Fruit fly (Drosophila melanogaster) whole organism, embryonic: ENCODE data around the gene bark.
A peak's percentile ranks its signal among the peaks of the same experiment; 100 is the strongest.

Experiments
- Ada2b ChIP-seq: fragments of 200-800 bp; sonication (Bioruptor generic); IDR thresholded peaks from 2 replicates; pipeline ENCODE4 v1.3.6; 2022; ENCODE audit warnings: missing biosample characterization, missing genetic modification characterization
- Antp ChIP-seq: fragments of 200-800 bp; sonication (Bioruptor generic); optimal IDR thresholded peaks from 3 replicates; lab custom pipeline; 2016; ENCODE audit warnings: missing biosample characterization, missing genetic modification characterization
- Atf6 ChIP-seq: fragments of 200-800 bp; sonication (Bioruptor generic); IDR thresholded peaks from 2 replicates; pipeline ENCODE4 v1.3.6; 2022; ENCODE audit warnings: missing biosample characterization, missing genetic modification characterization
- Awh ChIP-seq: fragments of 200-800 bp; sonication (Bioruptor generic); IDR thresholded peaks from 2 replicates; pipeline ENCODE4, ENCODE4 v1.3.6; 2022; ENCODE audit warnings: missing biosample characterization, missing genetic modification characterization
- C15 ChIP-seq: fragments of 200-800 bp; sonication (Bioruptor generic); IDR thresholded peaks from 3 replicates; pipeline ENCODE4 v1.3.6; 2022; ENCODE audit warnings: missing biosample characterization, missing genetic modification characterization
- CG1024 ChIP-seq: fragments of 200-800 bp; sonication (Bioruptor generic); IDR thresholded peaks from 2 replicates; pipeline ENCODE4 v1.3.6; 2022; ENCODE audit warnings: missing biosample characterization, missing genetic modification characterization
- CG11456 ChIP-seq: fragments of 200-800 bp; sonication (Bioruptor generic); IDR thresholded peaks from 3 replicates; pipeline ENCODE4 v1.3.6; 2022; ENCODE audit warnings: missing biosample characterization, missing genetic modification characterization
- CG11504 ChIP-seq: fragments of 200-800 bp; sonication (Bioruptor generic); optimal IDR thresholded peaks from 3 replicates; lab custom pipeline; 2019; ENCODE audit warnings: missing biosample characterization, mild to moderate bottlenecking, missing genetic modification characterization, moderate library complexity
- CG1233 ChIP-seq: fragments of 200-800 bp; sonication (Bioruptor generic); optimal IDR thresholded peaks from 4 replicates; lab custom pipeline; 2018; ENCODE audit warnings: missing biosample characterization, mild to moderate bottlenecking, missing genetic modification characterization
- CG14667 ChIP-seq: fragments of 200-800 bp; sonication (Bioruptor generic); IDR thresholded peaks from 2 replicates; pipeline ENCODE4 v1.3.6; 2022; ENCODE audit warnings: missing biosample characterization, missing genetic modification characterization
- CG1647 ChIP-seq: fragments of 200-800 bp; sonication (Bioruptor generic); optimal IDR thresholded peaks from 3 replicates; lab custom pipeline; 2016; ENCODE audit warnings: missing biosample characterization, missing genetic modification characterization
- CG17359 ChIP-seq: fragments of 200-800 bp; sonication (Bioruptor generic); optimal IDR thresholded peaks from 3 replicates; lab custom pipeline; 2018; ENCODE audit warnings: missing biosample characterization, mild to moderate bottlenecking, missing genetic modification characterization, moderate library complexity
- CG18764 ChIP-seq: fragments of 200-800 bp; sonication (Bioruptor generic); optimal IDR thresholded peaks from 3 replicates; lab custom pipeline; 2016; ENCODE audit warnings: missing biosample characterization, missing genetic modification characterization
- CG30403 ChIP-seq: fragments of 200-800 bp; sonication (Bioruptor generic); optimal IDR thresholded peaks from 3 replicates; lab custom pipeline; 2016; ENCODE audit warnings: missing biosample characterization, missing genetic modification characterization
- CG31224 ChIP-seq: fragments of 200-800 bp; sonication (Bioruptor generic); IDR thresholded peaks from 2 replicates; pipeline ENCODE4 v1.3.6; 2022; ENCODE audit warnings: missing biosample characterization, missing genetic modification characterization
- CG34376 ChIP-seq: fragments of 200-800 bp; sonication (Bioruptor generic); optimal IDR thresholded peaks from 2 replicates; lab custom pipeline; 2018; ENCODE audit warnings: missing biosample characterization, mild to moderate bottlenecking, missing genetic modification characterization
- CG3847 ChIP-seq: fragments of 200-800 bp; sonication (Bioruptor generic); IDR thresholded peaks from 2 replicates; pipeline ENCODE4 v1.3.6; 2022; ENCODE audit warnings: missing biosample characterization, missing genetic modification characterization
- CG4282 ChIP-seq: fragments of 200-800 bp; sonication (Bioruptor generic); optimal IDR thresholded peaks from 2 replicates; lab custom pipeline; 2016; ENCODE audit warnings: missing biosample characterization, missing genetic modification characterization
- CG4707 ChIP-seq: fragments of 200-800 bp; sonication (Bioruptor generic); optimal IDR thresholded peaks from 2 replicates; lab custom pipeline; 2018; ENCODE audit warnings: missing biosample characterization, mild to moderate bottlenecking, missing genetic modification characterization, moderate library complexity
- CG4820 ChIP-seq: fragments of 200-800 bp; sonication (Bioruptor generic); optimal IDR thresholded peaks from 3 replicates; lab custom pipeline; 2016; ENCODE audit warnings: missing biosample characterization, missing genetic modification characterization
- CG5245 ChIP-seq: fragments of 200-800 bp; sonication (Bioruptor generic); optimal IDR thresholded peaks from 3 replicates; lab custom pipeline; 2016; ENCODE audit warnings: missing biosample characterization, missing genetic modification characterization
- CG6175 ChIP-seq: fragments of 200-800 bp; sonication (Bioruptor generic); IDR thresholded peaks from 3 replicates; pipeline ENCODE4 v1.3.6; 2022; ENCODE audit warnings: missing biosample characterization, missing genetic modification characterization
- CG6689 ChIP-seq: fragments of 200-800 bp; sonication (Bioruptor generic); IDR thresholded peaks from 2 replicates; pipeline ENCODE4 v1.3.6; 2022; ENCODE audit warnings: missing biosample characterization, missing genetic modification characterization
- CG7556 ChIP-seq: fragments of 200-800 bp; sonication (Bioruptor generic); optimal IDR thresholded peaks from 2 replicates; lab custom pipeline; 2017; ENCODE audit warnings: missing biosample characterization, mild to moderate bottlenecking, missing genetic modification characterization
- CG8765 ChIP-seq: fragments of 200-800 bp; sonication (Bioruptor generic); IDR thresholded peaks from 2 replicates; pipeline ENCODE4 v1.3.6; 2022; ENCODE audit warnings: missing biosample characterization, missing genetic modification characterization
- CG8924 ChIP-seq: fragments of 200-800 bp; optimal IDR thresholded peaks from 3 replicates; lab custom pipeline; 2019; ENCODE audit warnings: missing biosample characterization, mild to moderate bottlenecking, missing genetic modification characterization, moderate library complexity
- CG8944 ChIP-seq: fragments of 200-800 bp; sonication (Bioruptor generic); optimal IDR thresholded peaks from 3 replicates; lab custom pipeline; 2016; ENCODE audit warnings: missing biosample characterization, missing genetic modification characterization
- Chrac-16 ChIP-seq: fragments of 200-800 bp; sonication (Bioruptor generic); optimal IDR thresholded peaks from 3 replicates; lab custom pipeline; 2016; ENCODE audit warnings: missing biosample characterization, missing genetic modification characterization
- Eip74EF ChIP-seq, 2 experiments: fragments of 200-800 bp in 1 of 2; fragments of >200 bp in 1 of 2; sonication (Bioruptor generic) in 1 of 2; optimal IDR thresholded peaks; 2 replicates each; lab custom pipeline; 2017 to 2019; ENCODE audit warnings: missing biosample characterization in 2 of 2, missing genetic modification characterization in 2 of 2, mild to moderate bottlenecking in 1 of 2, moderate library complexity in 1 of 2
- Ets97D ChIP-seq: fragments of 200-800 bp; sonication (Bioruptor generic); optimal IDR thresholded peaks from 3 replicates; lab custom pipeline; 2016; ENCODE audit warnings: missing biosample characterization, missing genetic modification characterization
- Fer3 ChIP-seq: fragments of 200-800 bp; sonication (Bioruptor generic); optimal IDR thresholded peaks from 2 replicates; lab custom pipeline; 2018; ENCODE audit warnings: missing biosample characterization, mild to moderate bottlenecking, missing genetic modification characterization, moderate library complexity
- HmgD ChIP-seq: fragments of 200-800 bp; sonication (Bioruptor generic); optimal IDR thresholded peaks from 3 replicates; lab custom pipeline; 2016; ENCODE audit warnings: missing biosample characterization, missing genetic modification characterization
- Hr3 ChIP-seq: fragments of 200-800 bp; sonication (Bioruptor generic); optimal IDR thresholded peaks from 3 replicates; lab custom pipeline; 2016; ENCODE audit warnings: missing biosample characterization, missing genetic modification characterization
- NFAT ChIP-seq: fragments of 200-800 bp; sonication (Bioruptor generic); IDR thresholded peaks from 2 replicates; pipeline ENCODE4 v1.3.6; 2022; ENCODE audit warnings: missing biosample characterization, missing genetic modification characterization
- Rfx ChIP-seq: fragments of 200-800 bp; sonication (Bioruptor generic); IDR thresholded peaks from 2 replicates; pipeline ENCODE4 v1.3.6; 2022; ENCODE audit warnings: missing biosample characterization, missing genetic modification characterization
- Sry-β ChIP-seq: fragments of 200-800 bp; sonication (Bioruptor generic); optimal IDR thresholded peaks from 2 replicates; lab custom pipeline; 2018; ENCODE audit warnings: missing biosample characterization, mild to moderate bottlenecking, missing genetic modification characterization, moderate library complexity
- ap ChIP-seq: fragments of 200-800 bp; sonication (Bioruptor generic); IDR thresholded peaks from 2 replicates; pipeline ENCODE4 v1.3.6; 2022; ENCODE audit warnings: missing biosample characterization, missing genetic modification characterization
- dan ChIP-seq: fragments of 200-800 bp; sonication (Bioruptor generic); IDR thresholded peaks from 2 replicates; pipeline ENCODE4 v1.3.6; 2022; ENCODE audit warnings: missing biosample characterization, missing genetic modification characterization
- emc ChIP-seq: fragments of 200-800 bp; sonication (Bioruptor generic); optimal IDR thresholded peaks from 2 replicates; lab custom pipeline; 2016; ENCODE audit warnings: missing biosample characterization, missing genetic modification characterization
- esg ChIP-seq: fragments of 200-800 bp; sonication (Bioruptor generic); conservative IDR thresholded peaks from 2 replicates; pipeline ENCODE4 v1.3.6; 2022; ENCODE audit warnings: missing biosample characterization, missing genetic modification characterization
- klu ChIP-seq: fragments of 200-800 bp; sonication (Bioruptor generic); IDR thresholded peaks from 2 replicates; pipeline ENCODE4 v1.3.6; 2022; ENCODE audit warnings: missing biosample characterization, missing genetic modification characterization
- lbe ChIP-seq: fragments of 200-800 bp; sonication (Bioruptor generic); optimal IDR thresholded peaks from 2 replicates; lab custom pipeline; 2016; ENCODE audit warnings: missing biosample characterization, mild to moderate bottlenecking, missing genetic modification characterization
- luna ChIP-seq: fragments of 200-800 bp; sonication (Bioruptor generic); optimal IDR thresholded peaks from 2 replicates; lab custom pipeline; 2016; ENCODE audit warnings: missing biosample characterization, missing genetic modification characterization
- onecut ChIP-seq: fragments of 200-800 bp; sonication (Bioruptor generic); IDR thresholded peaks from 2 replicates; pipeline ENCODE4 v1.3.6; 2022; ENCODE audit warnings: missing biosample characterization, missing genetic modification characterization
- pan ChIP-seq, 4 experiments: fragments of >200 bp in 3 of 4; fragments of 200-800 bp in 1 of 4; sonication (Bioruptor generic) in 1 of 4; optimal IDR thresholded peaks in 3 of 4; IDR thresholded peaks in 1 of 4; 2 replicates each; pipeline versions ENCODE4 v1.3.6 to Lab custom; 2017 to 2022; ENCODE audit warnings: missing biosample characterization in 2 of 4, missing genetic modification characterization in 2 of 4, mixed read lengths in 1 of 4
- pb ChIP-seq: fragments of 200-800 bp; sonication (Bioruptor generic); optimal IDR thresholded peaks from 3 replicates; lab custom pipeline; 2016; ENCODE audit warnings: missing biosample characterization, missing genetic modification characterization
- pho ChIP-seq: fragments of 200-800 bp; sonication (Bioruptor generic); optimal IDR thresholded peaks from 2 replicates; lab custom pipeline; 2016; ENCODE audit warnings: missing biosample characterization, missing genetic modification characterization
- sisA ChIP-seq: fragments of 200-800 bp; sonication (Bioruptor generic); IDR thresholded peaks from 2 replicates; pipeline ENCODE4 v1.3.6; 2022; ENCODE audit warnings: missing biosample characterization, missing genetic modification characterization
- tx ChIP-seq: fragments of 200-800 bp; sonication (Bioruptor generic); optimal IDR thresholded peaks from 2 replicates; lab custom pipeline; 2016; ENCODE audit warnings: missing biosample characterization, missing genetic modification characterization
- usp ChIP-seq: fragments of >200 bp; optimal IDR thresholded peaks from 2 replicates; lab custom pipeline; 2017; ENCODE audit warnings: missing biosample characterization, missing genetic modification characterization
- vfl ChIP-seq: fragments of 200-800 bp; sonication (Bioruptor generic); optimal IDR thresholded peaks from 2 replicates; lab custom pipeline; 2016; ENCODE audit warnings: missing biosample characterization, missing genetic modification characterization

The bark gene

dm6 chr2L:3827406-3828133 lies 40.6 kb downstream of the bark start (continued):
- TF ChIP-seq Ada2b (no peak), tx (GFP tag; lab: Kevin White, UChicago) (no peak), CG4707 (GFP tag; lab: Kevin White, UChicago) (no peak), lbe (no peak), Antp (GFP tag; lab: Kevin White, UChicago) (no peak), CG14667 (GFP tag; lab: Robert Waterston, UW) (peak; percentile 21; the same call in 1 of the 2 replicates), pan (optimal IDR thresholded peaks at IDR 0.05; lab: Kevin White, UChicago) (no peak), pan (GFP tag; optimal IDR thresholded peaks at IDR 0.05 in 1 of 2, IDR thresholded peaks at IDR 0.05 in 1 of 2) (peak in 1 of 2 experiments; percentile 26), ap (GFP tag; lab: Robert Waterston, UW) (no peak), CG8924 (tag; lab: Kevin White, UChicago) (peak; percentile 95), Ets97D (GFP tag; lab: Kevin White, UChicago) (peak; percentile 5), CG11456 (GFP tag; lab: Robert Waterston, UW) (no peak), CG31224 (GFP tag; lab: Robert Waterston, UW) (no peak), Awh (no peak), emc (GFP tag; lab: Kevin White, UChicago) (no peak), CG4282 (GFP tag; lab: Kevin White, UChicago) (no peak), CG7556 (GFP tag; lab: Kevin White, UChicago) (peak; percentile 86), usp (GFP tag; lab: Kevin White, UChicago) (no peak), CG34376 (GFP tag; lab: Kevin White, UChicago) (no peak), vfl (no peak), CG18764 (GFP tag; lab: Kevin White, UChicago) (peak; percentile 58), esg (GFP tag; lab: Robert Waterston, UW) (0 out of 2 replicates have a peak, but pooled peaks have one; percentile 29), CG6689 (GFP tag; lab: Robert Waterston, UW) (peak; percentile 72), sisA (GFP tag; lab: Robert Waterston, UW) (no peak), Atf6 (GFP tag; lab: Robert Waterston, UW) (no peak), CG1024 (peak; percentile 53; the same call in 1 of the 2 replicates), C15 (GFP tag; lab: Robert Waterston, UW) (no peak), CG11504 (tag; lab: Kevin White, UChicago) (no peak), Sry-β (GFP tag; lab: Kevin White, UChicago) (peak; percentile 13), luna (no peak), CG8765 (GFP tag; lab: Robert Waterston, UW) (peak; percentile 82), CG5245 (GFP tag; lab: Kevin White, UChicago) (peak; percentile 57), NFAT (GFP tag; lab: Robert Waterston, UW) (no peak), CG1647 (GFP tag; lab: Kevin White, UChicago) (no peak), Rfx (no peak), pb (GFP tag; lab: Kevin White, UChicago) (no peak), CG17359 (tag; lab: Kevin White, UChicago) (peak; percentile 39), onecut (GFP tag; lab: Robert Waterston, UW) (peak; percentile 51), CG3847 (GFP tag; lab: Robert Waterston, UW) (no peak), dan (GFP tag; lab: Robert Waterston, UW) (peak; percentile 75; the same call in 1 of the 2 replicates), klu (GFP tag; lab: Robert Waterston, UW) (no peak), pho (GFP tag; lab: Kevin White, UChicago) (no peak), CG1233 (GFP tag; lab: Kevin White, UChicago) (peak; percentile 72), Chrac-16 (GFP tag; lab: Kevin White, UChicago) (peak; percentile 78), Eip74EF (GFP tag; optimal IDR thresholded peaks at IDR 0.05; lab: Kevin White, UChicago) (no peak), CG8944 (GFP tag; lab: Kevin White, UChicago) (peak; percentile 18), Hr3 (GFP tag; lab: Kevin White, UChicago) (peak; percentile 60), CG6175 (GFP tag; lab: Robert Waterston, UW) (no peak), HmgD (GFP tag; lab: Kevin White, UChicago) (no peak), Fer3 (tag; lab: Kevin White, UChicago) (no peak), CG4820 (GFP tag; lab: Kevin White, UChicago) (peak; percentile 63), CG30403 (peak; percentile 74)
